Fruit fly (Drosophila melanogaster): ENCODE results near the gene GstO1.
A peak's percentile ranks its signal among the peaks of the same experiment; 100 is the strongest.

Gene GstO1

dm6 chr3L:8534386-8535306 lies 10.0 kb upstream of the GstO1 start, which contains the start of gene ergic53 (continued):
- TF ChIP-seq CG13123 (GFP tag; optimal IDR thresholded peaks at IDR 0.05) (no peak), chn (GFP tag; optimal IDR thresholded peaks at IDR 0.05) (peak; percentile 13), CG16813 (GFP tag; IDR thresholded peaks at IDR 0.05; ENCODE audit: partially characterized antibody) (peak; percentile 77), HLH3B (GFP tag; IDR thresholded peaks at IDR 0.05) (no peak), CG8359 (GFP tag; optimal IDR thresholded peaks at IDR 0.05; ENCODE audit: borderline replicate concordance) (no peak), CG8089 (GFP tag; optimal IDR thresholded peaks at IDR 0.05) (no peak), wor (GFP tag; IDR thresholded peaks at IDR 0.05) (no peak), Sry-β (GFP tag; optimal IDR thresholded peaks at IDR 0.05) (no peak), stwl (tag; optimal IDR thresholded peaks at IDR 0.05) (peak; percentile 57), CG8290 (GFP tag; optimal IDR thresholded peaks at IDR 0.05) (no peak), CG8290 (tag; optimal IDR thresholded peaks at IDR 0.05) (no peak), CG8924 (tag; optimal IDR thresholded peaks at IDR 0.05) (peak; percentile 43), hkb (optimal IDR thresholded peaks at IDR 0.05) (no peak), hkb (GFP tag; IDR thresholded peaks at IDR 0.05) (peak; percentile 43; the same call in 1 of the 2 replicates), sim (GFP tag; IDR thresholded peaks at IDR 0.05) (no peak), CG13296 (GFP tag; optimal IDR thresholded peaks at IDR 0.05) (no peak), CG17829 (tag; optimal IDR thresholded peaks at IDR 0.05) (peak; percentile 14), lola (GFP tag; optimal IDR thresholded peaks at IDR 0.05) (peak in 1 of 3 experiments; percentile 13), CG7271 (tag; optimal IDR thresholded peaks at IDR 0.05) (no peak), CG9797 (GFP tag; optimal IDR thresholded peaks at IDR 0.05) (peak; percentile 31), cwo (GFP tag; optimal IDR thresholded peaks at IDR 0.05) (no peak), Nf-YB (GFP tag; optimal IDR thresholded peaks at IDR 0.05) (peak; percentile 14), wdn (GFP tag; IDR thresholded peaks at IDR 0.05) (no peak), aop (GFP tag; IDR thresholded peaks at IDR 0.05) (no peak), CG12391 (tag; optimal IDR thresholded peaks at IDR 0.05) (peak; percentile 64), HLHmδ (GFP tag; optimal IDR thresholded peaks at IDR 0.05) (no peak), Sin3A (optimal IDR thresholded peaks at IDR 0.05) (peak; percentile 37), pzg (GFP tag; optimal IDR thresholded peaks at IDR 0.05) (peak; percentile 48), CG12155 (GFP tag; optimal IDR thresholded peaks at IDR 0.05) (peak; percentile 22), Hsf (GFP tag; optimal IDR thresholded peaks at IDR 0.05) (no peak), amos (GFP tag; IDR thresholded peaks at IDR 0.05; ENCODE audit: partially characterized antibody) (peak; percentile 64; the same call in 1 of the 2 replicates), tna (GFP tag; IDR thresholded peaks at IDR 0.05; ENCODE audit: partially characterized antibody) (peak; percentile 80), CG18011 (GFP tag; optimal IDR thresholded peaks at IDR 0.05) (no peak), tap (tag; optimal IDR thresholded peaks at IDR 0.05) (peak; percentile 1), CG2875 (GFP tag; optimal IDR thresholded peaks at IDR 0.05) (no peak), CG4854 (GFP tag; optimal IDR thresholded peaks at IDR 0.05) (no peak), Sox100B (GFP tag; optimal IDR thresholded peaks at IDR 0.05) (no peak), z (GFP tag; IDR thresholded peaks at IDR 0.05) (no peak), Dbx (GFP tag; IDR thresholded peaks at IDR 0.05) (0 out of 3 replicates have a peak, but pooled peaks have one; percentile 13), CG12104 (GFP tag; optimal IDR thresholded peaks at IDR 0.05) (no peak), trem (tag; optimal IDR thresholded peaks at IDR 0.05) (peak; percentile 30), CG1233 (GFP tag; optimal IDR thresholded peaks at IDR 0.05) (no peak), ap (GFP tag; IDR thresholded peaks at IDR 0.05) (no peak), CG17612 (GFP tag; IDR thresholded peaks at IDR 0.05) (no peak), en (GFP tag; optimal IDR thresholded peaks at IDR 0.05) (no peak), fd64A (GFP tag; optimal IDR thresholded peaks at IDR 0.05) (no peak), CG13287 (GFP tag; IDR thresholded peaks at IDR 0.05; ENCODE audit: partially characterized antibody) (peak; percentile 76), CG17385 (GFP tag; optimal IDR thresholded peaks at IDR 0.05) (no peak), Scr (GFP tag; IDR thresholded peaks at IDR 0.05; ENCODE audit: partially characterized antibody) (peak; percentile 75)

Data from whole organism, embryonic.